Worm (Caenorhabditis elegans): ENCODE results near the gene clip-1.
A peak's percentile ranks its signal among the peaks of the same experiment; 100 is the strongest.

clip-1 gene

ce11 chrIII:9247221-9247620 is 21.6 kb downstream of the clip-1 start, which contains the start of gene T02C1.1:
TSS of gene T02C1.1 (plus strand) at chrIII:9247525.
- TF ChIP-seq ces-1 (GFP tag; optimal IDR thresholded peaks at IDR 0.05) (no peak), arid-1 (GFP tag; conservative IDR thresholded peaks at IDR 0.05) (no peak), ceh-32 (tag; optimal IDR thresholded peaks at IDR 0.05; ENCODE audit: poor library complexity) (no peak), ztf-11 (tag; optimal IDR thresholded peaks at IDR 0.05) (no peak), dmd-8 (GFP tag; IDR thresholded peaks at IDR 0.05) (no peak), Y5F2A.4 (GFP tag; optimal IDR thresholded peaks at IDR 0.05) (no peak), dmd-6 (GFP tag; IDR thresholded peaks at IDR 0.05) (no peak), unc-62 (GFP tag; optimal IDR thresholded peaks at IDR 0.05 in 1 of 2) (no peak), unc-62 (tag; optimal IDR thresholded peaks at IDR 0.05) (no peak), nhr-102 (tag; optimal IDR thresholded peaks at IDR 0.05) (no peak), aha-1 (tag) (no peak), lin-39 (tag; optimal IDR thresholded peaks at IDR 0.05) (no peak), zfp-2 (tag; optimal IDR thresholded peaks at IDR 0.05) (no peak), php-3 (GFP tag; IDR thresholded peaks at IDR 0.05) (no peak)

- TF ChIP-seq egl-27 (tag; optimal IDR thresholded peaks at IDR 0.05) (no peak), Y75B8A.6 (GFP tag; IDR thresholded peaks at IDR 0.05) (no peak), nhr-42 (GFP tag; IDR thresholded peaks at IDR 0.05) (no peak), T26A8.4 (GFP tag; IDR thresholded peaks at IDR 0.05) (no peak), aha-1 (tag) (no peak)
Observed at ce11 chrIII:9242675-9243074, 26.2 kb downstream of the clip-1 start, which contains the start of gene dat-1. TSS of gene dat-1 (plus strand) at chrIII:9242975.

ce11 chrIII:9239983-9240382 is 28.9 kb downstream of the clip-1 start, which contains the start of gene saeg-2:
TSS of gene saeg-2 (plus strand) at chrIII:9240363.
- TF ChIP-seq snpc-1.2 (GFP tag; IDR thresholded peaks at IDR 0.05) (no peak), nhr-76 (tag; optimal IDR thresholded peaks at IDR 0.05) (no peak), lin-13 (GFP tag; optimal IDR thresholded peaks at IDR 0.05) (peak; percentile 56), nhr-77 (tag; optimal IDR thresholded peaks at IDR 0.05) (no peak), F10B5.3 (tag; optimal IDR thresholded peaks at IDR 0.05) (no peak), nhr-11 (tag; optimal IDR thresholded peaks at IDR 0.05) (no peak), nhr-48 (tag; optimal IDR thresholded peaks at IDR 0.05) (no peak), ctbp-1 (GFP tag; IDR thresholded peaks at IDR 0.05) (no peak), nhr-28 (tag; optimal IDR thresholded peaks at IDR 0.05) (peak; percentile 36), lin-39 (tag; optimal IDR thresholded peaks at IDR 0.05) (no peak), F37D6.2 (tag; optimal IDR thresholded peaks at IDR 0.05) (no peak), ceh-32 (tag; optimal IDR thresholded peaks at IDR 0.05; ENCODE audit: poor library complexity) (no peak), ZK546.5 (tag; optimal IDR thresholded peaks at IDR 0.05) (no peak), dmd-8 (GFP tag; IDR thresholded peaks at IDR 0.05) (no peak), T26A8.4 (GFP tag; IDR thresholded peaks at IDR 0.05) (peak; percentile 39; the same call in 1 of the 2 replicates), hif-1 (tag; optimal IDR thresholded peaks at IDR 0.05) (peak in 1 of 2 experiments; percentile 15), ceh-62 (tag; optimal IDR thresholded peaks at IDR 0.05) (no peak), duxl-1 (tag; optimal IDR thresholded peaks at IDR 0.05; ENCODE audit: poor library complexity) (no peak), nhr-25 (tag; optimal IDR thresholded peaks at IDR 0.05; ENCODE audit: borderline replicate concordance, insufficient read depth) (no peak), mes-2 (tag; optimal IDR thresholded peaks at IDR 0.05; ENCODE audit: poor library complexity, severe bottlenecking) (peak; percentile 34), php-3 (GFP tag; IDR thresholded peaks at IDR 0.05) (no peak), fkh-10 (GFP tag; optimal IDR thresholded peaks at IDR 0.05) (no peak), dpl-1 (GFP tag; optimal IDR thresholded peaks at IDR 0.05) (peak; percentile 31), hlh-11 (tag; optimal IDR thresholded peaks at IDR 0.05) (peak; percentile 78), nhr-111 (GFP tag; optimal IDR thresholded peaks at IDR 0.05) (no peak), zfp-3 (GFP tag; conservative IDR thresholded peaks at IDR 0.05) (no peak), lin-29 (GFP tag; IDR thresholded peaks at IDR 0.05) (no peak), lin-38 (GFP tag; IDR thresholded peaks at IDR 0.05) (no peak), spr-1 (tag; optimal IDR thresholded peaks at IDR 0.05) (no peak), lin-1 (GFP tag; IDR thresholded peaks at IDR 0.05) (no peak), nhr-42 (GFP tag; IDR thresholded peaks at IDR 0.05) (no peak), egl-27 (tag; optimal IDR thresholded peaks at IDR 0.05) (no peak), Y75B8A.6 (GFP tag; IDR thresholded peaks at IDR 0.05) (no peak), R02D3.7 (tag; optimal IDR thresholded peaks at IDR 0.05) (no peak), gei-8 (GFP tag; optimal IDR thresholded peaks at IDR 0.05) (no peak), dve-1 (tag; optimal IDR thresholded peaks at IDR 0.05; ENCODE audit: insufficient read depth) (peak; percentile 60), saeg-2 (GFP tag; IDR thresholded peaks at IDR 0.05) (no peak)
